Fruit fly (Drosophila melanogaster) whole organism, prepupa: ENCODE results near the gene CG6933.

Source experiments
- Blimp-1 ChIP-seq: fragments of 200-800 bp; sonication (Bioruptor generic); optimal IDR thresholded peaks from 3 replicates; lab custom pipeline; 2017; ENCODE audit warnings: missing biosample characterization, missing genetic modification characterization, mild to moderate bottlenecking, moderate library complexity, missing genetic modification reagents
- CG10631 ChIP-seq: fragments of 200-800 bp; sonication (Bioruptor generic); optimal IDR thresholded peaks from 2 replicates; lab custom pipeline; 2016; ENCODE audit warnings: missing biosample characterization, missing genetic modification characterization
- CG10669 ChIP-seq: fragments of 200-800 bp; sonication (Bioruptor generic); optimal IDR thresholded peaks from 3 replicates; lab custom pipeline; 2018; ENCODE audit warnings: missing biosample characterization, mild to moderate bottlenecking, missing genetic modification characterization, moderate library complexity
- CG11762 ChIP-seq: fragments of 200-800 bp; sonication (Bioruptor generic); optimal IDR thresholded peaks from 3 replicates; lab custom pipeline; 2016; ENCODE audit warnings: missing biosample characterization, missing genetic modification characterization; ENCODE audit not compliant: insufficient read depth
- CG15336 ChIP-seq: fragments of 200-800 bp; sonication (Bioruptor generic); IDR thresholded peaks from 2 replicates; pipeline ENCODE4 v1.3.6; 2022; ENCODE audit warnings: missing biosample characterization, missing genetic modification characterization
- CG1621 ChIP-seq: fragments of 200-800 bp; sonication (Bioruptor generic); optimal IDR thresholded peaks from 3 replicates; lab custom pipeline; 2018; ENCODE audit warnings: missing biosample characterization, mild to moderate bottlenecking, missing genetic modification characterization
- CG16779 ChIP-seq: fragments of 200-800 bp; sonication (Bioruptor generic); optimal IDR thresholded peaks from 3 replicates; lab custom pipeline; 2017; ENCODE audit warnings: missing biosample characterization, mild to moderate bottlenecking, missing genetic modification characterization
- CG3032 ChIP-seq: fragments of 200-800 bp; optimal IDR thresholded peaks from 2 replicates; lab custom pipeline; 2019; ENCODE audit warnings: missing biosample characterization, mild to moderate bottlenecking, missing genetic modification characterization, moderate library complexity
- CG32006 ChIP-seq: fragments of 200-800 bp; sonication (Bioruptor generic); optimal IDR thresholded peaks from 3 replicates; lab custom pipeline; 2017; ENCODE audit warnings: missing biosample characterization, mild to moderate bottlenecking, missing genetic modification characterization
- CG34406 ChIP-seq: fragments of 200-800 bp; sonication (Bioruptor generic); optimal IDR thresholded peaks from 3 replicates; lab custom pipeline; 2016; ENCODE audit warnings: missing biosample characterization, missing genetic modification characterization
- CG4318 ChIP-seq: fragments of 200-800 bp; sonication (Bioruptor generic); optimal IDR thresholded peaks from 3 replicates; lab custom pipeline; 2017; ENCODE audit warnings: missing biosample characterization, mild to moderate bottlenecking, missing genetic modification characterization
- CG6276 ChIP-seq: fragments of 200-800 bp; sonication (Bioruptor generic); optimal IDR thresholded peaks from 2 replicates; lab custom pipeline; 2017; ENCODE audit warnings: missing biosample characterization, mild to moderate bottlenecking, missing genetic modification characterization
- CG6792 ChIP-seq: fragments of 200-800 bp; sonication (Bioruptor generic); optimal IDR thresholded peaks from 3 replicates; lab custom pipeline; 2016; ENCODE audit warnings: missing biosample characterization, missing genetic modification characterization
- CG6808 ChIP-seq: fragments of 200-800 bp; sonication (Bioruptor generic); optimal IDR thresholded peaks from 3 replicates; lab custom pipeline; 2017; ENCODE audit warnings: missing biosample characterization, missing genetic modification characterization, mild to moderate bottlenecking, moderate library complexity, missing genetic modification reagents
- CG6854 ChIP-seq: fragments of 200-800 bp; sonication (Bioruptor generic); optimal IDR thresholded peaks from 2 replicates; lab custom pipeline; 2017; ENCODE audit warnings: missing biosample characterization, mild to moderate bottlenecking, missing genetic modification characterization
- CG8319 ChIP-seq: fragments of 200-800 bp; sonication (Bioruptor generic); optimal IDR thresholded peaks from 3 replicates; lab custom pipeline; 2016; ENCODE audit warnings: missing biosample characterization, missing genetic modification characterization
- CG8632 ChIP-seq: fragments of 200-800 bp; sonication (Bioruptor generic); optimal IDR thresholded peaks from 3 replicates; lab custom pipeline; 2016; ENCODE audit warnings: missing biosample characterization, missing genetic modification characterization
- CG9139 ChIP-seq: fragments of 200-800 bp; sonication (Bioruptor generic); optimal IDR thresholded peaks from 3 replicates; lab custom pipeline; 2017; ENCODE audit warnings: missing biosample characterization, mild to moderate bottlenecking, missing genetic modification characterization
- Eip78C ChIP-seq: fragments of 200-800 bp; sonication (Bioruptor generic); peaks from one replicate; lab custom pipeline; 2016; ENCODE audit warnings: missing biosample characterization, missing genetic modification characterization
- Eip93F ChIP-seq: fragments of 200-800 bp; sonication (Bioruptor generic); optimal IDR thresholded peaks from 2 replicates; lab custom pipeline; 2016; ENCODE audit warnings: missing biosample characterization, mild to moderate bottlenecking, missing genetic modification characterization
- Ets21C ChIP-seq: fragments of 200-800 bp; sonication (Bioruptor generic); optimal IDR thresholded peaks from 3 replicates; lab custom pipeline; 2016; ENCODE audit warnings: missing biosample characterization, missing genetic modification characterization
- Ets96B ChIP-seq: fragments of 200-800 bp; optimal IDR thresholded peaks from 2 replicates; lab custom pipeline; 2019; ENCODE audit warnings: missing biosample characterization, mild to moderate bottlenecking, missing genetic modification characterization, moderate library complexity
- Gug ChIP-seq: fragments of 200-800 bp; sonication (Bioruptor generic); IDR thresholded peaks from 2 replicates; pipeline ENCODE4 v1.3.6; 2022; ENCODE audit warnings: missing biosample characterization, missing genetic modification characterization
- Hr39 ChIP-seq: fragments of 200-800 bp; sonication (Bioruptor generic); optimal IDR thresholded peaks from 2 replicates; lab custom pipeline; 2016; ENCODE audit warnings: missing biosample characterization, missing genetic modification characterization
- Lpt ChIP-seq: fragments of 200-800 bp; sonication (Bioruptor generic); optimal IDR thresholded peaks from 3 replicates; lab custom pipeline; 2016; ENCODE audit warnings: missing biosample characterization, missing genetic modification characterization
- Met ChIP-seq: fragments of 200-800 bp; sonication (Bioruptor generic); optimal IDR thresholded peaks from 3 replicates; lab custom pipeline; 2016; ENCODE audit warnings: missing biosample characterization, missing genetic modification characterization
- Smox ChIP-seq: fragments of 200-800 bp; sonication (Bioruptor generic); optimal IDR thresholded peaks from 3 replicates; lab custom pipeline; 2016; ENCODE audit warnings: missing biosample characterization, missing genetic modification characterization
- Sox102F ChIP-seq: fragments of 200-800 bp; sonication (Bioruptor generic); optimal IDR thresholded peaks from 2 replicates; lab custom pipeline; 2016; ENCODE audit warnings: missing biosample characterization, mild to moderate bottlenecking, missing genetic modification characterization
- Sox14 ChIP-seq: fragments of 200-800 bp; sonication (Bioruptor generic); optimal IDR thresholded peaks from 3 replicates; lab custom pipeline; 2016; ENCODE audit warnings: missing biosample characterization, missing genetic modification characterization
- achi ChIP-seq: fragments of 200-800 bp; sonication (Bioruptor generic); optimal IDR thresholded peaks from 3 replicates; lab custom pipeline; 2016; ENCODE audit warnings: missing biosample characterization, missing genetic modification characterization
- acj6 ChIP-seq: fragments of 200-800 bp; sonication (Bioruptor generic); optimal IDR thresholded peaks from 3 replicates; lab custom pipeline; 2016; ENCODE audit warnings: missing biosample characterization, missing genetic modification characterization
- eg ChIP-seq: fragments of 200-800 bp; sonication (Bioruptor generic); IDR thresholded peaks from 3 replicates; pipeline ENCODE4 v1.3.6; 2022; ENCODE audit warnings: missing biosample characterization, missing genetic modification characterization
- esn ChIP-seq: fragments of 200-800 bp; sonication (Bioruptor generic); optimal IDR thresholded peaks from 2 replicates; lab custom pipeline; 2016; ENCODE audit warnings: missing biosample characterization, mild to moderate bottlenecking, missing genetic modification characterization, moderate library complexity
- fd59A ChIP-seq: fragments of 200-800 bp; sonication (Bioruptor generic); optimal IDR thresholded peaks from 2 replicates; lab custom pipeline; 2017; ENCODE audit warnings: missing biosample characterization, mild to moderate bottlenecking, missing genetic modification characterization, missing genetic modification reagents
- fd85E ChIP-seq: fragments of 200-800 bp; sonication (Bioruptor generic); optimal IDR thresholded peaks from 3 replicates; lab custom pipeline; 2016; ENCODE audit warnings: missing biosample characterization, missing genetic modification characterization
- lz ChIP-seq: fragments of 200-800 bp; sonication (Bioruptor generic); optimal IDR thresholded peaks from 3 replicates; lab custom pipeline; 2016; ENCODE audit warnings: missing biosample characterization, missing genetic modification characterization
- net ChIP-seq: fragments of 200-800 bp; sonication (Bioruptor generic); optimal IDR thresholded peaks from 3 replicates; lab custom pipeline; 2016; ENCODE audit warnings: missing biosample characterization, missing genetic modification characterization
- pdm3 ChIP-seq: fragments of 200-800 bp; sonication (Bioruptor generic); optimal IDR thresholded peaks from 3 replicates; lab custom pipeline; 2016; ENCODE audit warnings: missing biosample characterization, missing genetic modification characterization
- salr ChIP-seq, 2 experiments: fragments of 200-800 bp; sonication (Bioruptor generic); optimal IDR thresholded peaks; 3 replicates each; lab custom pipeline; 2016 to 2018; ENCODE audit warnings: missing biosample characterization in 2 of 2, missing genetic modification characterization in 2 of 2, mild to moderate bottlenecking in 1 of 2
- spab ChIP-seq: fragments of 200-800 bp; sonication (Bioruptor generic); optimal IDR thresholded peaks from 2 replicates; lab custom pipeline; 2017; ENCODE audit warnings: missing biosample characterization, mild to moderate bottlenecking, missing genetic modification characterization, missing genetic modification reagents
- topi ChIP-seq: fragments of 200-800 bp; sonication (Bioruptor generic); optimal IDR thresholded peaks from 3 replicates; lab custom pipeline; 2016; ENCODE audit warnings: missing biosample characterization, missing genetic modification characterization
- vri ChIP-seq: fragments of 200-800 bp; sonication (Bioruptor generic); optimal IDR thresholded peaks from 3 replicates; lab custom pipeline; 2016; ENCODE audit warnings: missing biosample characterization, mild to moderate bottlenecking, missing genetic modification characterization

The CG6933 gene

DNA sequence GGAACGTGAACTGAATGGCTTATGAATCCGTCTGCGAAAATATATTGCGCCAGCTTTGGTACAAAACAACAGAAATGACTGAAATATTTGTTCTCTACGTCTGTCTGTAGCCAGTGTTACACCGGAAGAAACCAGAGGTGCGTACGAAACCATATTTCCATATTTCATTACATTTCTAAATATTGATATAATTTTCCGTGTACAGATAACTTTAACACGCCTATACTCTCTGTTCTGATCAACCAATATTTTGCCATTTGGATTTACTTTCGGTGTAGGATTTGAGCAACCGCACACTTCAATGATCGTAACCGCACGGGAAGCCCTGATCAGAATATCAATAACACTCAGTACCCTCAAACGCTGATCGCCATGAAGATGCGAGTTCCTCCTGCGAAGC, 25.5 kb downstream of the CG6933 start (continued):
- TF ChIP-seq achi (GFP tag; lab: Kevin White, UChicago) (peak; percentile 64), Eip78C (GFP tag; lab: Kevin White, UChicago) (peak; percentile 87), CG11762 (GFP tag; lab: Kevin White, UChicago) (peak; percentile 20), vri (GFP tag; lab: Kevin White, UChicago) (peak; percentile 69), net (GFP tag; lab: Kevin White, UChicago) (peak; percentile 57), fd85E (GFP tag; lab: Kevin White, UChicago) (no peak), CG15336 (GFP tag; lab: Robert Waterston, UW) (peak; percentile 59), topi (peak; percentile 72), Met (GFP tag; lab: Kevin White, UChicago) (peak; percentile 80), Smox (GFP tag; lab: Kevin White, UChicago) (peak; percentile 71), CG10631 (GFP tag; lab: Kevin White, UChicago) (peak; percentile 59), lz (GFP tag; lab: Kevin White, UChicago) (peak; percentile 79), Hr39 (GFP tag; lab: Kevin White, UChicago) (peak; percentile 80), salr (GFP tag; optimal IDR thresholded peaks at IDR 0.05; lab: Kevin White, UChicago) (peak; percentile 16 to 18), CG6276 (GFP tag; lab: Kevin White, UChicago) (peak; percentile 36), acj6 (GFP tag; lab: Kevin White, UChicago) (peak; percentile 72), esn (GFP tag; lab: Kevin White, UChicago) (peak; percentile 76), CG8632 (peak; percentile 29), CG8319 (peak; percentile 20), Ets21C (GFP tag; lab: Kevin White, UChicago) (peak; percentile 54), CG10669 (GFP tag; lab: Kevin White, UChicago) (peak; percentile 43), CG4318 (GFP tag; lab: Kevin White, UChicago) (no peak), Blimp-1 (GFP tag; lab: Kevin White, UChicago) (peak; percentile 19), Gug (GFP tag; lab: Robert Waterston, UW) (peak; percentile 45), CG3032 (tag; lab: Kevin White, UChicago) (peak; percentile 62), CG16779 (tag; lab: Kevin White, UChicago) (no peak), CG6808 (GFP tag; lab: Kevin White, UChicago) (peak; percentile 35), CG6792 (GFP tag; lab: Kevin White, UChicago) (peak; percentile 57), eg (GFP tag; lab: Robert Waterston, UW) (peak; percentile 75), CG9139 (peak; percentile 16)

DNA sequence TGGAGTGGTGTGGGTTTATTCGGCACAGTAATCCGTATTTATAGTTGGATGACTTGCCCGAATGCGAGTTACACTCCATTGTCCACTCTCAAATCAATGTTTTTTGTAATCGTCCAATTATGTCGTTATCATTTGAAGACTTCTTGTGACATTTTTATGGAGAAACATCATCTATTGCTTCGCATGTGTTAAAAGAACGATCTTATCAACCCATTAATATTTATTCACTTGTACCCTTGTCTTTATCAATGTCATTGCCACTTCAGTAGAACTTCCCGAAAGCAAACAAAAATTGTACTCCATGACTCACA, 26.5 kb downstream of the CG6933 start:
- TF ChIP-seq pdm3 (GFP tag; lab: Kevin White, UChicago) = no peak
- TF ChIP-seq Sox102F (GFP tag; lab: Kevin White, UChicago) = no peak
- no peak for TF ChIP-seq Sox14 (GFP tag; lab: Kevin White, UChicago)
- TF ChIP-seq CG34406 (GFP tag; lab: Kevin White, UChicago) = no peak
- TF ChIP-seq CG3032 (tag; lab: Kevin White, UChicago) = no peak
- TF ChIP-seq topi = no peak
- no peak for TF ChIP-seq Ets96B (tag; lab: Kevin White, UChicago)
- no peak for TF ChIP-seq Lpt (GFP tag; lab: Kevin White, UChicago)
- no peak for TF ChIP-seq CG1621 (tag; lab: Kevin White, UChicago)
- TF ChIP-seq spab (GFP tag; lab: Kevin White, UChicago) = no peak
- TF ChIP-seq CG6854 (GFP tag; lab: Kevin White, UChicago) = no peak
- no peak for TF ChIP-seq esn (GFP tag; lab: Kevin White, UChicago)
- TF ChIP-seq fd59A (GFP tag; lab: Kevin White, UChicago) = no peak
- no peak for TF ChIP-seq CG4318 (GFP tag; lab: Kevin White, UChicago)
- TF ChIP-seq CG32006 = no peak
- TF ChIP-seq Eip93F (GFP tag; lab: Kevin White, UChicago) = no peak
- TF ChIP-seq, all 60 proteins: peak for 0
